Worm (Caenorhabditis elegans) whole organism, L4 larva: ENCODE data around the gene F32D8.14.

Source experiments
- F10B5.3 ChIP-seq: sonication (generic microtip); optimal IDR thresholded peaks from 2 replicates; lab custom pipeline; 2016; ENCODE audit warnings: mild to moderate bottlenecking, missing genetic modification characterization, missing compliant biosample characterization
- F26F4.8 ChIP-seq: fragments of 200-800 bp; sonication (Bioruptor generic); conservative IDR thresholded peaks from 2 replicates; pipeline ENCODE4 v1.3.6; 2022; ENCODE audit warnings: missing genetic modification characterization, missing compliant biosample characterization
- F37D6.2 ChIP-seq: sonication (generic microtip); optimal IDR thresholded peaks from 2 replicates; lab custom pipeline; 2016; ENCODE audit warnings: mild to moderate bottlenecking, missing genetic modification characterization, missing compliant biosample characterization
- F44E2.7 ChIP-seq: fragments of 200-800 bp; sonication (Bioruptor generic); IDR thresholded peaks from 2 replicates; pipeline ENCODE4 v2.1.2; 2022; ENCODE audit warnings: missing genetic modification characterization, missing compliant biosample characterization
- T20F7.1 ChIP-seq: fragments of 200-800 bp; sonication (Bioruptor generic); optimal IDR thresholded peaks from 2 replicates; lab custom pipeline; 2018; ENCODE audit warnings: mild to moderate bottlenecking, missing genetic modification characterization, missing compliant biosample characterization
- Y105C5A.15 ChIP-seq: fragments of 200-800 bp; sonication (Bioruptor generic); IDR thresholded peaks from 2 replicates; pipeline ENCODE4 v1.3.6; 2022; ENCODE audit warnings: missing genetic modification characterization, missing compliant biosample characterization
- Y48G9A.11 ChIP-seq: fragments of 200-800 bp; sonication (Bioruptor generic); IDR thresholded peaks from 2 replicates; pipeline ENCODE4 v1.3.6; 2022; ENCODE audit warnings: missing genetic modification reagents, missing genetic modification characterization, missing compliant biosample characterization
- ZK546.5 ChIP-seq, 2 experiments: sonication (generic microtip); optimal IDR thresholded peaks; 2 replicates each; lab custom pipeline; 2017; ENCODE audit warnings: missing biosample characterization in 2 of 2, missing genetic modification characterization in 2 of 2
- aha-1 ChIP-seq: fragments of 150-350 bp; peaks from one replicate; lab custom pipeline; 2014; ENCODE audit warnings: missing biosample characterization, missing genetic modification characterization
- ama-1 ChIP-seq: fragments of 150-350 bp; optimal IDR thresholded peaks from 2 replicates; lab custom pipeline; 2014; ENCODE audit warnings: inconsistent platforms, mixed read lengths
- arid-1 ChIP-seq: fragments of 200-800 bp; sonication (Bioruptor generic); conservative IDR thresholded peaks from 2 replicates; pipeline ENCODE4 v1.3.6; 2022; ENCODE audit warnings: missing genetic modification reagents, missing genetic modification characterization, missing compliant biosample characterization
- ceh-20 ChIP-seq: fragments of 200-800 bp; sonication (Bioruptor generic); IDR thresholded peaks from 2 replicates; pipeline ENCODE4 v1.3.6; 2022; ENCODE audit warnings: missing genetic modification reagents, missing genetic modification characterization, missing compliant biosample characterization
- ceh-28 ChIP-seq: fragments of 150-350 bp; optimal IDR thresholded peaks from 2 replicates; lab custom pipeline; 2014; ENCODE audit warnings: missing biosample characterization, missing genetic modification reagents, missing genetic modification characterization
- ceh-32 ChIP-seq: sonication (generic microtip); optimal IDR thresholded peaks from 2 replicates; lab custom pipeline; 2016; ENCODE audit warnings: mild to moderate bottlenecking, missing genetic modification characterization, missing compliant biosample characterization; ENCODE audit not compliant: poor library complexity
- ceh-44 ChIP-seq: fragments of 200-800 bp; sonication (Bioruptor generic); IDR thresholded peaks from 2 replicates; pipeline ENCODE4 v1.3.6; 2022; ENCODE audit warnings: missing genetic modification reagents, missing genetic modification characterization, missing compliant biosample characterization
- ces-1 ChIP-seq: fragments of 150-350 bp; sonication (generic microtip); optimal IDR thresholded peaks from 4 replicates; lab custom pipeline; 2014; ENCODE audit warnings: missing biosample characterization, missing genetic modification reagents, missing genetic modification characterization
- ctbp-1 ChIP-seq: fragments of 200-800 bp; sonication (Bioruptor generic); IDR thresholded peaks from 2 replicates; pipeline ENCODE4 v1.3.6; 2022; ENCODE audit warnings: missing genetic modification reagents, missing genetic modification characterization, missing compliant biosample characterization
- daf-12 ChIP-seq: fragments of 150-350 bp; optimal IDR thresholded peaks from 2 replicates; lab custom pipeline; 2014; ENCODE audit warnings: missing biosample characterization, missing genetic modification reagents, missing genetic modification characterization
- daf-16 ChIP-seq, 3 experiments: sonication (generic microtip); optimal IDR thresholded peaks; 2 replicates each; lab custom pipeline; 2016 to 2017; ENCODE audit warnings: missing genetic modification characterization in 3 of 3, missing genetic modification reagents in 3 of 3, mild to moderate bottlenecking in 2 of 3, missing compliant biosample characterization in 2 of 3, missing biosample characterization in 1 of 3, moderate library complexity in 1 of 3
- daf-8 ChIP-seq: fragments of 200-800 bp; sonication (Bioruptor generic); IDR thresholded peaks from 2 replicates; pipeline ENCODE4 v1.3.6; 2022; ENCODE audit warnings: missing genetic modification characterization, missing compliant biosample characterization
- dmd-8 ChIP-seq: fragments of 200-800 bp; sonication (Bioruptor generic); IDR thresholded peaks from 2 replicates; pipeline ENCODE4 v1.3.6; 2022; ENCODE audit warnings: missing genetic modification characterization, missing compliant biosample characterization
- duxl-1 ChIP-seq: sonication (generic microtip); optimal IDR thresholded peaks from 2 replicates; lab custom pipeline; 2016; ENCODE audit warnings: mild to moderate bottlenecking, missing genetic modification characterization, moderate library complexity, missing compliant biosample characterization; ENCODE audit not compliant: poor library complexity
- egl-27 ChIP-seq: sonication (generic microtip); optimal IDR thresholded peaks from 3 replicates; lab custom pipeline; 2017; ENCODE audit warnings: missing biosample characterization, missing genetic modification reagents, missing genetic modification characterization
- fos-1 ChIP-seq: fragments of 150-350 bp; optimal IDR thresholded peaks from 2 replicates; lab custom pipeline; 2014; ENCODE audit warnings: missing biosample characterization, missing genetic modification characterization
- gei-8 ChIP-seq: fragments of 200-800 bp; sonication (Bioruptor generic); optimal IDR thresholded peaks from 2 replicates; lab custom pipeline; 2018; ENCODE audit warnings: mild to moderate bottlenecking, missing genetic modification characterization, missing compliant biosample characterization
- hlh-11 ChIP-seq: fragments of 200-800 bp; sonication (Bioruptor generic); optimal IDR thresholded peaks from 2 replicates; lab custom pipeline; 2018; ENCODE audit warnings: mild to moderate bottlenecking, missing genetic modification characterization, missing compliant biosample characterization
- hlh-30 ChIP-seq: sonication (generic microtip); optimal IDR thresholded peaks from 2 replicates; lab custom pipeline; 2017; ENCODE audit warnings: antibody characterized with exemption, mild to moderate bottlenecking, missing genetic modification characterization, missing compliant biosample characterization; ENCODE audit not compliant: insufficient read depth
- jun-1 ChIP-seq: fragments of 150-350 bp; optimal IDR thresholded peaks from 2 replicates; lab custom pipeline; 2014; ENCODE audit warnings: missing biosample characterization, missing genetic modification reagents, missing genetic modification characterization
- lin-13 ChIP-seq: fragments of 150-350 bp; optimal IDR thresholded peaks from 2 replicates; lab custom pipeline; 2014; ENCODE audit warnings: missing biosample characterization, missing genetic modification reagents, missing genetic modification characterization
- lin-39 ChIP-seq: fragments of 150-350 bp; optimal IDR thresholded peaks from 2 replicates; lab custom pipeline; 2014; ENCODE audit warnings: missing biosample characterization, missing genetic modification reagents, missing genetic modification characterization
- madf-5 ChIP-seq, 2 experiments: fragments of 200-800 bp; sonication (Bioruptor generic); IDR thresholded peaks; 2 replicates each; pipeline ENCODE4 v1.3.6; 2022; ENCODE audit warnings: missing compliant biosample characterization in 2 of 2, missing genetic modification characterization in 2 of 2
- mdl-1 ChIP-seq, 2 experiments: fragments of 150-350 bp in 1 of 2; sonication (generic microtip) in 1 of 2; optimal IDR thresholded peaks; 2 replicates each; lab custom pipeline; 2014 to 2017; ENCODE audit warnings: missing biosample characterization in 2 of 2, missing genetic modification characterization in 2 of 2
- mdt-29 ChIP-seq: fragments of 200-800 bp; sonication (Bioruptor generic); IDR thresholded peaks from 2 replicates; pipeline ENCODE4 v1.3.6; 2022; ENCODE audit warnings: missing genetic modification reagents, missing genetic modification characterization, missing compliant biosample characterization
- mes-2 ChIP-seq: sonication (generic microtip); optimal IDR thresholded peaks from 2 replicates; lab custom pipeline; 2016; ENCODE audit warnings: missing genotype, mild to moderate bottlenecking, missing genetic modification characterization, missing compliant biosample characterization; ENCODE audit not compliant: poor library complexity, severe bottlenecking
- mxl-3 ChIP-seq: fragments of 200-800 bp; sonication (Bioruptor generic); optimal IDR thresholded peaks from 2 replicates; lab custom pipeline; 2018; ENCODE audit warnings: mild to moderate bottlenecking, missing genetic modification characterization, missing compliant biosample characterization
- nhr-10 ChIP-seq: fragments of 150-350 bp; optimal IDR thresholded peaks from 2 replicates; lab custom pipeline; 2014; ENCODE audit warnings: missing biosample characterization, missing genetic modification characterization
- nhr-28 ChIP-seq: fragments of 150-350 bp; optimal IDR thresholded peaks from 2 replicates; lab custom pipeline; 2014; ENCODE audit warnings: missing biosample characterization, missing genetic modification characterization
- nhr-41 ChIP-seq: fragments of 200-800 bp; sonication (Bioruptor generic); IDR thresholded peaks from 2 replicates; pipeline ENCODE4 v1.3.6; 2022; ENCODE audit warnings: missing genetic modification reagents, missing genetic modification characterization, missing compliant biosample characterization
- nhr-48 ChIP-seq: sonication (generic microtip); optimal IDR thresholded peaks from 2 replicates; lab custom pipeline; 2016; ENCODE audit warnings: mild to moderate bottlenecking, missing genetic modification characterization, missing compliant biosample characterization
- nhr-76 ChIP-seq: fragments of 150-350 bp; optimal IDR thresholded peaks from 2 replicates; lab custom pipeline; 2014; ENCODE audit warnings: missing biosample characterization, missing genetic modification characterization
- nhr-77 ChIP-seq: fragments of 150-350 bp; optimal IDR thresholded peaks from 2 replicates; lab custom pipeline; 2014; ENCODE audit warnings: missing biosample characterization, missing genetic modification characterization
- pha-4 ChIP-seq, 2 experiments: fragments of 150-350 bp in 1 of 2; fragments of 200-800 bp in 1 of 2; sonication (Bioruptor generic) in 1 of 2; IDR thresholded peaks in 1 of 2; optimal IDR thresholded peaks in 1 of 2; 2 replicates each; pipeline versions ENCODE4 v1.3.6 to Lab custom; 2014 to 2022; ENCODE audit warnings: missing genetic modification characterization in 2 of 2, missing genetic modification reagents in 2 of 2, missing biosample characterization in 1 of 2, missing compliant biosample characterization in 1 of 2
- rbr-2 ChIP-seq: sonication (generic microtip); optimal IDR thresholded peaks from 2 replicates; lab custom pipeline; 2016; ENCODE audit warnings: missing genotype, missing genetic modification characterization, missing compliant biosample characterization
- sdz-12 ChIP-seq: fragments of 200-800 bp; sonication (Bioruptor generic); optimal IDR thresholded peaks from 2 replicates; lab custom pipeline; 2018; ENCODE audit warnings: mild to moderate bottlenecking, missing genetic modification characterization, missing compliant biosample characterization
- spr-1 ChIP-seq: sonication (generic microtip); optimal IDR thresholded peaks from 2 replicates; lab custom pipeline; 2016; ENCODE audit warnings: mild to moderate bottlenecking, missing genetic modification characterization, missing compliant biosample characterization
- tag-97 ChIP-seq: fragments of 200-800 bp; sonication (Bioruptor generic); IDR thresholded peaks from 2 replicates; pipeline ENCODE4 v1.3.6; 2022; ENCODE audit warnings: missing genetic modification characterization, missing compliant biosample characterization
- zag-1 ChIP-seq: fragments of 150-350 bp; optimal IDR thresholded peaks from 2 replicates; lab custom pipeline; 2014; ENCODE audit warnings: missing biosample characterization, missing genetic modification characterization
- zfp-2 ChIP-seq: sonication (generic microtip); optimal IDR thresholded peaks from 2 replicates; lab custom pipeline; 2016; ENCODE audit warnings: mild to moderate bottlenecking, missing genetic modification characterization, missing compliant biosample characterization
- zip-11 ChIP-seq: fragments of 200-800 bp; sonication (Bioruptor generic); IDR thresholded peaks from 2 replicates; pipeline ENCODE4 v1.3.6; 2022; ENCODE audit warnings: missing genetic modification characterization, missing compliant biosample characterization
- ztf-11 ChIP-seq: fragments of 150-350 bp; optimal IDR thresholded peaks from 2 replicates; lab custom pipeline; 2014; ENCODE audit warnings: missing biosample characterization, missing genetic modification characterization
- ztf-7 ChIP-seq: fragments of 150-350 bp; optimal IDR thresholded peaks from 2 replicates; lab custom pipeline; 2014; ENCODE audit warnings: missing biosample characterization, missing genetic modification characterization

Gene F32D8.14

ce11 chrV:10894601-10895000 lies at the start of gene F32D8.14, which contains the start of gene F32D8.5:
TSS of gene F32D8.14 (minus strand) at chrV:10894788.
TSS of gene F32D8.5 (plus strand) at chrV:10894800.
- TF ChIP-seq nhr-41 (GFP tag; lab: Robert Waterston, UW) (no peak), zip-11 (GFP tag; lab: Robert Waterston, UW) (no peak), sdz-12 (GFP tag; lab: Kevin White, UChicago) (no peak), ceh-28 (tag; lab: Kevin White, UChicago) (no peak), tag-97 (no peak), pha-4 (GFP tag; IDR thresholded peaks at IDR 0.05; lab: Robert Waterston, UW) (no peak), pha-4 (tag; optimal IDR thresholded peaks at IDR 0.05; lab: Kevin White, UChicago) (peak; percentile 4), dmd-8 (GFP tag; lab: Robert Waterston, UW) (no peak), daf-16 (GFP tag; optimal IDR thresholded peaks at IDR 0.05; lab: Kevin White, UChicago) (no peak), daf-16 (tag; optimal IDR thresholded peaks at IDR 0.05; lab: Kevin White, UChicago) (peak; percentile 27), hlh-11 (tag; lab: Kevin White, UChicago) (peak; percentile 60), zfp-2 (no peak), mxl-3 (peak; percentile 50), nhr-28 (tag; lab: Kevin White, UChicago) (peak; percentile 18), ctbp-1 (GFP tag; lab: Robert Waterston, UW) (no peak), spr-1 (tag; lab: Kevin White, UChicago) (peak; percentile 32), T20F7.1 (GFP tag; lab: Kevin White, UChicago) (peak; percentile 64), nhr-76 (no peak), F44E2.7 (GFP tag; lab: Robert Waterston, UW) (no peak), F10B5.3 (tag; lab: Kevin White, UChicago) (no peak), gei-8 (GFP tag; lab: Kevin White, UChicago) (no peak), ztf-11 (tag; lab: Kevin White, UChicago) (no peak), Y48G9A.11 (GFP tag; lab: Robert Waterston, UW) (no peak), lin-39 (tag; lab: Kevin White, UChicago) (no peak), nhr-10 (no peak), nhr-48 (tag; lab: Kevin White, UChicago) (peak; percentile 67), ztf-7 (tag; lab: Kevin White, UChicago) (peak; percentile 56), hlh-30 (tag; lab: Kevin White, UChicago) (peak; percentile 49), ces-1 (GFP tag; lab: Kevin White, UChicago) (no peak), daf-12 (tag; lab: Kevin White, UChicago) (no peak), fos-1 (tag; lab: Kevin White, UChicago) (no peak), Y105C5A.15 (GFP tag; lab: Robert Waterston, UW) (no peak), ceh-32 (tag; lab: Kevin White, UChicago) (no peak), aha-1 (tag; lab: Kevin White, UChicago) (peak; percentile 89), mdt-29 (GFP tag; lab: Robert Waterston, UW) (no peak), arid-1 (0 out of 2 replicates have a peak, but pooled peaks have one; percentile 28), lin-13 (peak; percentile 79), zag-1 (tag; lab: Kevin White, UChicago) (no peak), mes-2 (tag; lab: Kevin White, UChicago) (peak; percentile 98), duxl-1 (peak; percentile 74), ceh-20 (GFP tag; lab: Robert Waterston, UW) (0 out of 2 replicates have a peak, but pooled peaks have one; percentile 12), nhr-77 (tag; lab: Kevin White, UChicago) (peak; percentile 64), daf-8 (no peak), madf-5 (GFP tag; IDR thresholded peaks at IDR 0.05; lab: Robert Waterston, UW) (no peak), egl-27 (no peak), ama-1 (lab: Kevin White, UChicago) (no peak), ZK546.5 (tag; optimal IDR thresholded peaks at IDR 0.05; lab: Kevin White, UChicago) (peak in 1 of 2 experiments; percentile 71), rbr-2 (tag; lab: Kevin White, UChicago) (peak; percentile 54), F37D6.2 (tag; lab: Kevin White, UChicago) (peak; percentile 39), mdl-1 (tag; optimal IDR thresholded peaks at IDR 0.05; lab: Kevin White, UChicago) (no peak), jun-1 (tag; lab: Kevin White, UChicago) (no peak), ceh-44 (no peak), F26F4.8 (no peak)
